Worm (Caenorhabditis elegans) whole organism, L1 larva: ENCODE data around the gene orc-1.
A peak's percentile ranks its signal among the peaks of the same experiment; 100 is the strongest.

Experiments used
- C34B4.2 ChIP-seq: sonication (generic microtip); optimal IDR thresholded peaks from 2 replicates; lab custom pipeline; 2017; ENCODE audit warnings: mild to moderate bottlenecking, missing genetic modification characterization, missing compliant biosample characterization
- aha-1 ChIP-seq: fragments of 150-350 bp; optimal IDR thresholded peaks from 2 replicates; lab custom pipeline; 2014; ENCODE audit warnings: missing biosample characterization, missing genetic modification characterization
- aly-2 ChIP-seq: fragments of 150-350 bp; optimal IDR thresholded peaks from 2 replicates; lab custom pipeline; 2014; ENCODE audit warnings: missing biosample characterization, missing genetic modification characterization
- ama-1 ChIP-seq: fragments of 150-350 bp; optimal IDR thresholded peaks from 2 replicates; lab custom pipeline; 2014
- blmp-1 ChIP-seq: fragments of 150-350 bp; optimal IDR thresholded peaks from 2 replicates; lab custom pipeline; 2014; ENCODE audit warnings: missing biosample characterization, missing genetic modification characterization
- ceh-90 ChIP-seq: sonication (generic microtip); optimal IDR thresholded peaks from 2 replicates; lab custom pipeline; 2016; ENCODE audit warnings: missing genetic modification characterization, missing compliant biosample characterization
- efl-1 ChIP-seq, 4 experiments: fragments of 150-350 bp; optimal IDR thresholded peaks in 3 of 4; peaks in 1 of 4; 1 replicate in 1 of 4; 2 replicates in 3 of 4; lab custom pipeline; 2014; ENCODE audit warnings: missing biosample characterization in 2 of 4, missing genetic modification characterization in 2 of 4, missing genetic modification reagents in 2 of 4
- egl-27 ChIP-seq, 2 experiments: fragments of 150-350 bp in 1 of 2; sonication (generic microtip); optimal IDR thresholded peaks; 3 replicates each; lab custom pipeline; 2017 to 2018; ENCODE audit warnings: missing biosample characterization in 2 of 2, missing genetic modification characterization in 2 of 2, missing genetic modification reagents in 2 of 2
- elt-3 ChIP-seq, 6 experiments: fragments of 150-350 bp in 1 of 6; sonication (generic microtip); optimal IDR thresholded peaks; 2 replicates each; lab custom pipeline; 2017 to 2018; ENCODE audit warnings: missing biosample characterization in 6 of 6, missing genetic modification characterization in 6 of 6, inconsistent platforms in 1 of 6
- isw-1 ChIP-seq: fragments of 200-800 bp; sonication (Bioruptor generic); IDR thresholded peaks from 2 replicates; pipeline ENCODE4 v1.3.6; 2022; ENCODE audit warnings: missing genetic modification characterization, missing compliant biosample characterization
- jun-1 ChIP-seq: fragments of 150-350 bp; optimal IDR thresholded peaks from 2 replicates; lab custom pipeline; 2014; ENCODE audit warnings: missing biosample characterization, missing genetic modification reagents, missing genetic modification characterization
- mab-9 ChIP-seq: fragments of 200-800 bp; sonication (Bioruptor generic); IDR thresholded peaks from 2 replicates; pipeline ENCODE4 v1.3.6; 2022; ENCODE audit warnings: missing genetic modification reagents, missing genetic modification characterization, missing compliant biosample characterization
- mep-1 ChIP-seq: fragments of 150-350 bp; optimal IDR thresholded peaks from 2 replicates; lab custom pipeline; 2014; ENCODE audit warnings: missing biosample characterization, missing genetic modification characterization
- nhr-11 ChIP-seq: fragments of 150-350 bp; optimal IDR thresholded peaks from 2 replicates; lab custom pipeline; 2014; ENCODE audit warnings: missing biosample characterization, missing genetic modification characterization
- nhr-12 ChIP-seq: sonication (generic microtip); optimal IDR thresholded peaks from 2 replicates; lab custom pipeline; 2017; ENCODE audit warnings: missing biosample characterization, missing genetic modification characterization
- nhr-85 ChIP-seq: sonication (generic microtip); peaks from one replicate; lab custom pipeline; 2016; ENCODE audit warnings: missing genetic modification characterization, inconsistent platforms, missing compliant biosample characterization
- pqm-1 ChIP-seq: sonication (generic microtip); optimal IDR thresholded peaks from 3 replicates; lab custom pipeline; 2017; ENCODE audit warnings: missing biosample characterization, missing genetic modification characterization
- rnt-1 ChIP-seq: sonication (generic microtip); optimal IDR thresholded peaks from 2 replicates; lab custom pipeline; 2016; ENCODE audit warnings: mild to moderate bottlenecking, missing genetic modification characterization, moderate library complexity, missing compliant biosample characterization
- skn-1 ChIP-seq: fragments of 150-350 bp; optimal IDR thresholded peaks from 2 replicates; lab custom pipeline; 2014; ENCODE audit warnings: missing biosample characterization, missing genetic modification characterization
- snu-23 ChIP-seq: sonication (generic microtip); optimal IDR thresholded peaks from 2 replicates; lab custom pipeline; 2016; ENCODE audit warnings: missing genetic modification characterization, missing compliant biosample characterization
- sptf-1 ChIP-seq: fragments of 150-350 bp; optimal IDR thresholded peaks from 2 replicates; lab custom pipeline; 2014; ENCODE audit warnings: missing biosample characterization, missing genetic modification characterization
- tbx-2 ChIP-seq: sonication (generic microtip); optimal IDR thresholded peaks from 2 replicates; lab custom pipeline; 2016; ENCODE audit warnings: missing genetic modification characterization, missing compliant biosample characterization
- unc-30 ChIP-seq: sonication (generic microtip); optimal IDR thresholded peaks from 2 replicates; lab custom pipeline; 2017; ENCODE audit warnings: missing biosample characterization, missing genetic modification characterization
- unc-62 ChIP-seq: fragments of 150-350 bp; optimal IDR thresholded peaks from 2 replicates; lab custom pipeline; 2014; ENCODE audit warnings: missing biosample characterization, missing genetic modification reagents, missing genetic modification characterization
- unc-86 ChIP-seq: sonication (generic microtip); optimal IDR thresholded peaks from 2 replicates; lab custom pipeline; 2016; ENCODE audit warnings: missing genetic modification characterization, missing compliant biosample characterization
- unc-98 ChIP-seq: fragments of 200-800 bp; sonication (Bioruptor generic); IDR thresholded peaks from 2 replicates; pipeline ENCODE4 v1.3.6; 2022; ENCODE audit warnings: missing genetic modification characterization, missing compliant biosample characterization
- vab-15 ChIP-seq: sonication (generic microtip); optimal IDR thresholded peaks from 2 replicates; lab custom pipeline; 2017; ENCODE audit warnings: missing genotype, mild to moderate bottlenecking, missing genetic modification characterization, missing compliant biosample characterization
- xbp-1 ChIP-seq: sonication (generic microtip); optimal IDR thresholded peaks from 2 replicates; lab custom pipeline; 2016; ENCODE audit warnings: missing genetic modification characterization, missing compliant biosample characterization

Gene orc-1

ce11 chrIII:10694294-10694693 lies 51.4 kb downstream of the orc-1 start, which contains the start of the genes Y39A1A.18 and fmo-3:
Gene Y39A1A.18 (minus strand): TSS chrIII:10694485.
Gene fmo-3 (plus strand): TSS chrIII:10694681.
- TF ChIP-seq unc-86 (tag; lab: Kevin White, UChicago) (no peak), unc-30 (tag; lab: Kevin White, UChicago) (no peak), mab-9 (GFP tag; lab: Robert Waterston, UW) (no peak), elt-3 (tag; optimal IDR thresholded peaks at IDR 0.05; lab: Kevin White, UChicago) (peak in 1 of 6 experiments; percentile 37), skn-1 (tag; lab: Kevin White, UChicago) (no peak), snu-23 (GFP tag; lab: Kevin White, UChicago) (no peak), aha-1 (no peak), isw-1 (GFP tag; lab: Robert Waterston, UW) (no peak), nhr-12 (tag; lab: Kevin White, UChicago) (no peak), rnt-1 (tag; lab: Kevin White, UChicago) (no peak), nhr-85 (peak; percentile 57), efl-1 (optimal IDR thresholded peaks at IDR 0.05; lab: Kevin White, UChicago) (no peak), efl-1 (GFP tag; optimal IDR thresholded peaks at IDR 0.05 in 1 of 2; lab: Kevin White, UChicago) (peak in 1 of 2 experiments; percentile 84), egl-27 (tag; optimal IDR thresholded peaks at IDR 0.05; lab: Kevin White, UChicago) (no peak), blmp-1 (tag; lab: Kevin White, UChicago) (peak; percentile 10), jun-1 (tag; lab: Kevin White, UChicago) (no peak), unc-98 (no peak), ama-1 (lab: Kevin White, UChicago) (no peak), mep-1 (tag; lab: Kevin White, UChicago) (no peak), pqm-1 (tag; lab: Kevin White, UChicago) (no peak), sptf-1 (tag; lab: Kevin White, UChicago) (no peak), C34B4.2 (tag; lab: Kevin White, UChicago) (no peak), vab-15 (tag; lab: Kevin White, UChicago) (no peak), unc-62 (GFP tag; lab: Kevin White, UChicago) (no peak), tbx-2 (no peak), nhr-11 (tag; lab: Kevin White, UChicago) (no peak), xbp-1 (tag; lab: Kevin White, UChicago) (no peak), aly-2 (no peak), ceh-90 (tag; lab: Kevin White, UChicago) (no peak)
